Fruit fly (Drosophila melanogaster) whole organism, embryonic: Measurements from ENCODE around the gene Tg.
A peak's percentile ranks its signal among the peaks of the same experiment; 100 is the strongest.

ENCODE experiments used
- ATbp ChIP-seq: fragments of 200-800 bp; sonication (Bioruptor generic); optimal IDR thresholded peaks from 2 replicates; lab custom pipeline; 2017; ENCODE audit warnings: missing biosample characterization, mild to moderate bottlenecking, missing genetic modification characterization, missing genetic modification reagents
- Blimp-1 ChIP-seq: fragments of 200-800 bp; sonication (Bioruptor generic); optimal IDR thresholded peaks from 3 replicates; lab custom pipeline; 2018; ENCODE audit warnings: missing biosample characterization, missing genetic modification characterization, mild to moderate bottlenecking, moderate library complexity, missing genetic modification reagents
- CG10274 ChIP-seq: fragments of 200-800 bp; sonication (Bioruptor generic); optimal IDR thresholded peaks from 3 replicates; lab custom pipeline; 2017; ENCODE audit warnings: missing biosample characterization, mild to moderate bottlenecking, missing genetic modification characterization
- CG11085 ChIP-seq: fragments of 200-800 bp; sonication (Bioruptor generic); IDR thresholded peaks from 2 replicates; pipeline ENCODE4 v1.3.6; 2022; ENCODE audit warnings: missing biosample characterization, missing genetic modification characterization
- CG11247 ChIP-seq: fragments of 200-800 bp; sonication (Bioruptor generic); IDR thresholded peaks from 2 replicates; pipeline ENCODE4 v1.3.6; 2022; ENCODE audit warnings: missing biosample characterization, missing genetic modification characterization
- CG13894 ChIP-seq: fragments of 200-800 bp; sonication (Bioruptor generic); optimal IDR thresholded peaks from 3 replicates; lab custom pipeline; 2018; ENCODE audit warnings: missing biosample characterization, mild to moderate bottlenecking, missing genetic modification characterization, moderate library complexity
- CG14860 ChIP-seq: fragments of 200-800 bp; sonication (Bioruptor generic); IDR thresholded peaks from 3 replicates; pipeline ENCODE4 v1.3.6; 2022; ENCODE audit warnings: missing biosample characterization, missing genetic modification characterization; ENCODE audit not compliant: partially characterized antibody
- CG15269 ChIP-seq: fragments of 200-800 bp; sonication (Bioruptor generic); optimal IDR thresholded peaks from 2 replicates; lab custom pipeline; 2018; ENCODE audit warnings: missing biosample characterization, mild to moderate bottlenecking, missing genetic modification characterization, moderate library complexity
- CG15514 ChIP-seq: fragments of 200-800 bp; sonication (Bioruptor generic); optimal IDR thresholded peaks from 3 replicates; lab custom pipeline; 2017; ENCODE audit warnings: missing biosample characterization, missing genetic modification characterization, mild to moderate bottlenecking, moderate library complexity, missing genetic modification reagents
- CG1832 ChIP-seq: fragments of 200-800 bp; sonication (Bioruptor generic); optimal IDR thresholded peaks from 2 replicates; lab custom pipeline; 2017; ENCODE audit warnings: missing biosample characterization, mild to moderate bottlenecking, missing genetic modification characterization, inconsistent platforms
- CG2116 ChIP-seq: fragments of 200-800 bp; sonication (Bioruptor generic); optimal IDR thresholded peaks from 3 replicates; lab custom pipeline; 2018; ENCODE audit warnings: missing biosample characterization, mild to moderate bottlenecking, missing genetic modification characterization
- CG2199 ChIP-seq: fragments of 200-800 bp; sonication (Bioruptor generic); IDR thresholded peaks from 3 replicates; pipeline ENCODE4 v1.3.6; 2022; ENCODE audit warnings: missing biosample characterization, missing genetic modification characterization
- CG2678 ChIP-seq: fragments of 200-800 bp; sonication (Bioruptor generic); optimal IDR thresholded peaks from 3 replicates; lab custom pipeline; 2019; ENCODE audit warnings: missing biosample characterization, mild to moderate bottlenecking, missing genetic modification characterization, moderate library complexity
- CG3407 ChIP-seq: fragments of 200-800 bp; sonication (Bioruptor generic); optimal IDR thresholded peaks from 2 replicates; lab custom pipeline; 2018; ENCODE audit warnings: missing biosample characterization, mild to moderate bottlenecking, missing genetic modification characterization
- CG4282 ChIP-seq: fragments of 200-800 bp; sonication (Bioruptor generic); optimal IDR thresholded peaks from 2 replicates; lab custom pipeline; 2016; ENCODE audit warnings: missing biosample characterization, missing genetic modification characterization
- CG6813 ChIP-seq: fragments of 200-800 bp; sonication (Bioruptor generic); optimal IDR thresholded peaks from 2 replicates; lab custom pipeline; 2017; ENCODE audit warnings: missing biosample characterization, missing genetic modification characterization, mild to moderate bottlenecking, moderate library complexity, missing genetic modification reagents
- CG7987 ChIP-seq: fragments of 200-800 bp; sonication (Bioruptor generic); optimal IDR thresholded peaks from 2 replicates; lab custom pipeline; 2018; ENCODE audit warnings: missing biosample characterization, mild to moderate bottlenecking, missing genetic modification characterization, moderate library complexity
- CG8290 ChIP-seq, 3 experiments: fragments of 200-800 bp; sonication (Bioruptor generic); optimal IDR thresholded peaks; 2 replicates each; lab custom pipeline; 2016 to 2019; ENCODE audit warnings: missing biosample characterization in 3 of 3, missing genetic modification characterization in 3 of 3, mild to moderate bottlenecking in 2 of 3, moderate library complexity in 1 of 3
- HLH54F ChIP-seq: fragments of 200-800 bp; sonication (Bioruptor generic); optimal IDR thresholded peaks from 3 replicates; lab custom pipeline; 2016; ENCODE audit warnings: missing biosample characterization, missing genetic modification characterization
- Hey ChIP-seq: fragments of 200-800 bp; sonication (Bioruptor generic); optimal IDR thresholded peaks from 3 replicates; lab custom pipeline; 2018; ENCODE audit warnings: missing biosample characterization, mild to moderate bottlenecking, missing genetic modification characterization
- Med ChIP-seq: fragments of 200-800 bp; sonication (Bioruptor generic); peaks from one replicate; lab custom pipeline; 2016; ENCODE audit warnings: missing biosample characterization, missing genetic modification characterization, mild to moderate bottlenecking, inconsistent platforms, moderate library complexity
- Pdp1 ChIP-seq, 2 experiments: fragments of 200-800 bp; sonication (Bioruptor generic); optimal IDR thresholded peaks; 3 replicates each; lab custom pipeline; 2016; ENCODE audit warnings: missing biosample characterization in 2 of 2, missing genetic modification characterization in 2 of 2, mild to moderate bottlenecking in 1 of 2, moderate library complexity in 1 of 2
- Sox102F ChIP-seq: fragments of 200-800 bp; sonication (Bioruptor generic); optimal IDR thresholded peaks from 2 replicates; lab custom pipeline; 2018; ENCODE audit warnings: missing biosample characterization, mild to moderate bottlenecking, missing genetic modification characterization, moderate library complexity
- Tbp ChIP-seq: fragments of >200 bp; optimal IDR thresholded peaks from 2 replicates; lab custom pipeline; 2018; ENCODE audit warnings: missing biosample characterization, missing genetic modification characterization
- Trl ChIP-seq, 3 experiments: fragments of >200 bp in 2 of 3; fragments of 200-800 bp in 1 of 3; sonication (Bioruptor generic) in 1 of 3; optimal IDR thresholded peaks; 2 replicates in 1 of 3; 3 replicates in 2 of 3; lab custom pipeline; 2016 to 2017; ENCODE audit warnings: missing biosample characterization in 1 of 3, missing genetic modification characterization in 1 of 3
- YL-1 ChIP-seq: fragments of 200-800 bp; sonication (Bioruptor generic); optimal IDR thresholded peaks from 3 replicates; lab custom pipeline; 2017; ENCODE audit warnings: missing biosample characterization, mild to moderate bottlenecking, missing genetic modification characterization
- ash1 ChIP-seq: fragments of 200-800 bp; sonication (Bioruptor generic); optimal IDR thresholded peaks from 2 replicates; lab custom pipeline; 2018; ENCODE audit warnings: missing biosample characterization, mild to moderate bottlenecking, missing genetic modification characterization
- az2 ChIP-seq: fragments of 200-800 bp; sonication (Bioruptor generic); optimal IDR thresholded peaks from 3 replicates; lab custom pipeline; 2016; ENCODE audit warnings: missing biosample characterization, missing genetic modification characterization
- bcd ChIP-seq: fragments of 200-800 bp; sonication (Bioruptor generic); optimal IDR thresholded peaks from 2 replicates; lab custom pipeline; 2017; ENCODE audit warnings: missing biosample characterization, mild to moderate bottlenecking, missing genetic modification characterization
- cg ChIP-seq: fragments of 200-800 bp; sonication (Bioruptor generic); optimal IDR thresholded peaks from 3 replicates; lab custom pipeline; 2019; ENCODE audit warnings: missing biosample characterization, mild to moderate bottlenecking, missing genetic modification characterization, moderate library complexity
- chn ChIP-seq: fragments of 200-800 bp; sonication (Bioruptor generic); optimal IDR thresholded peaks from 2 replicates; lab custom pipeline; 2016; ENCODE audit warnings: missing biosample characterization, missing genetic modification characterization
- dmrt99B ChIP-seq: fragments of 200-800 bp; sonication (Bioruptor generic); optimal IDR thresholded peaks from 2 replicates; lab custom pipeline; 2018; ENCODE audit warnings: missing biosample characterization, mild to moderate bottlenecking, missing genetic modification characterization, moderate library complexity
- dysf ChIP-seq: fragments of 200-800 bp; sonication (Bioruptor generic); IDR thresholded peaks from 3 replicates; pipeline ENCODE4 v1.3.6; 2022; ENCODE audit warnings: missing biosample characterization, missing genetic modification characterization
- gce ChIP-seq: fragments of 200-800 bp; sonication (Bioruptor generic); IDR thresholded peaks from 3 replicates; pipeline ENCODE4 v1.3.6; 2022; ENCODE audit warnings: missing biosample characterization, missing genetic modification characterization
- gem ChIP-seq: fragments of 200-800 bp; sonication (Bioruptor generic); optimal IDR thresholded peaks from 2 replicates; lab custom pipeline; 2019; ENCODE audit warnings: missing biosample characterization, mild to moderate bottlenecking, missing genetic modification characterization, moderate library complexity
- ind ChIP-seq: fragments of 200-800 bp; sonication (Bioruptor generic); optimal IDR thresholded peaks from 3 replicates; lab custom pipeline; 2016; ENCODE audit warnings: missing biosample characterization, missing genetic modification characterization
- lbe ChIP-seq: fragments of 200-800 bp; sonication (Bioruptor generic); optimal IDR thresholded peaks from 2 replicates; lab custom pipeline; 2016; ENCODE audit warnings: missing biosample characterization, mild to moderate bottlenecking, missing genetic modification characterization
- p53 ChIP-seq: fragments of 200-800 bp; sonication (Bioruptor generic); optimal IDR thresholded peaks from 2 replicates; lab custom pipeline; 2016; ENCODE audit warnings: missing biosample characterization, missing genetic modification characterization
- row ChIP-seq: fragments of 200-800 bp; sonication (Bioruptor generic); IDR thresholded peaks from 3 replicates; pipeline ENCODE4 v1.3.6; 2022; ENCODE audit warnings: missing biosample characterization, missing genetic modification characterization
- sens ChIP-seq: fragments of 200-800 bp; sonication (Bioruptor generic); peaks from one replicate; lab custom pipeline; 2016; ENCODE audit warnings: missing biosample characterization, missing genetic modification characterization
- slou ChIP-seq: fragments of 200-800 bp; sonication (Bioruptor generic); optimal IDR thresholded peaks from 3 replicates; lab custom pipeline; 2016; ENCODE audit warnings: missing biosample characterization, missing genetic modification characterization

Tg gene

dm6 chr2L:8031588-8031987 is 20.4 kb downstream of the Tg start (continued):
- no peak for TF ChIP-seq YL-1 (GFP tag; lab: Kevin White, UChicago)
- no peak for TF ChIP-seq CG11247 (GFP tag; lab: Robert Waterston, UW)
- TF ChIP-seq CG4282 (GFP tag; lab: Kevin White, UChicago), result no peak
- peak; percentile 95 to 97 for TF ChIP-seq Trl (optimal IDR thresholded peaks at IDR 0.05; lab: Kevin White, UChicago)
- TF ChIP-seq Trl (GFP tag; optimal IDR thresholded peaks at IDR 0.05; lab: Kevin White, UChicago), result peak; percentile 67
- 0 out of 3 replicates have a peak, but pooled peaks have one; percentile 41 for TF ChIP-seq CG2199 (GFP tag; lab: Robert Waterston, UW)
- TF ChIP-seq Sox102F, result no peak
- TF ChIP-seq gem, result no peak
- peak in 1 of 2 experiments; percentile 29 for TF ChIP-seq Pdp1 (GFP tag; optimal IDR thresholded peaks at IDR 0.05; lab: Kevin White, UChicago)
- TF ChIP-seq CG6813, result peak; percentile 27
- peak; percentile 12 for TF ChIP-seq CG15514
- TF ChIP-seq chn (GFP tag; lab: Kevin White, UChicago), result peak; percentile 8
- peak; percentile 85 for TF ChIP-seq cg
- TF ChIP-seq CG2678 (tag; lab: Kevin White, UChicago), result no peak
- TF ChIP-seq CG7987, result no peak
- TF ChIP-seq, all 482 proteins: peak for 37

dm6 chr2L:8033756-8034155 is 22.6 kb downstream of the Tg start:
- TF ChIP-seq CG10274 (GFP tag; lab: Kevin White, UChicago) (no peak), CG3407 (GFP tag; lab: Kevin White, UChicago) (no peak), ind (GFP tag; lab: Kevin White, UChicago) (no peak), Med (GFP tag; lab: Kevin White, UChicago) (peak; percentile 42), az2 (GFP tag; lab: Kevin White, UChicago) (no peak), sens (GFP tag; lab: Kevin White, UChicago) (peak; percentile 12), gce (GFP tag; lab: Robert Waterston, UW) (no peak), CG11085 (GFP tag; lab: Robert Waterston, UW) (no peak), ATbp (GFP tag; lab: Kevin White, UChicago) (no peak), dysf (GFP tag; lab: Robert Waterston, UW) (no peak), CG14860 (GFP tag; lab: Robert Waterston, UW) (no peak), CG13894 (tag; lab: Kevin White, UChicago) (no peak), HLH54F (GFP tag; lab: Kevin White, UChicago) (no peak), ash1 (GFP tag; lab: Kevin White, UChicago) (no peak), CG15269 (tag; lab: Kevin White, UChicago) (no peak), slou (no peak), lbe (no peak), bcd (GFP tag; lab: Kevin White, UChicago) (no peak), CG8290 (GFP tag; optimal IDR thresholded peaks at IDR 0.05; lab: Kevin White, UChicago) (no peak), CG8290 (tag; optimal IDR thresholded peaks at IDR 0.05; lab: Kevin White, UChicago) (no peak), Hey (tag; lab: Kevin White, UChicago) (no peak), CG2116 (GFP tag; lab: Kevin White, UChicago) (no peak), Tbp (GFP tag; lab: Kevin White, UChicago) (no peak), Blimp-1 (GFP tag; lab: Kevin White, UChicago) (no peak), dmrt99B (no peak), CG2678 (tag; lab: Kevin White, UChicago) (no peak), CG1832 (GFP tag; lab: Kevin White, UChicago) (no peak), gem (peak; percentile 9), p53 (GFP tag; lab: Kevin White, UChicago) (no peak), row (peak; percentile 27; the same call in 1 of the 3 replicates)
